Fruit fly (Drosophila melanogaster) whole organism, embryonic: ENCODE data around the gene Gr98c.
A peak's percentile ranks its signal among the peaks of the same experiment; 100 is the strongest.

Experiments used
- B-H2 ChIP-seq: fragments of 200-800 bp; sonication (Bioruptor generic); optimal IDR thresholded peaks from 2 replicates; lab custom pipeline; 2018; ENCODE audit warnings: missing biosample characterization, mild to moderate bottlenecking, missing genetic modification characterization
- CG11093 ChIP-seq: fragments of 200-800 bp; sonication (Bioruptor generic); IDR thresholded peaks from 3 replicates; pipeline ENCODE4 v1.3.6; 2022; ENCODE audit warnings: missing biosample characterization, missing genetic modification characterization
- CG11560 ChIP-seq: fragments of 200-800 bp; sonication (Bioruptor generic); IDR thresholded peaks from 3 replicates; pipeline ENCODE4 v1.3.6; 2022; ENCODE audit warnings: missing biosample characterization, missing genetic modification characterization
- CG11695 ChIP-seq: fragments of 200-800 bp; sonication (Bioruptor generic); IDR thresholded peaks from 3 replicates; pipeline ENCODE4 v1.3.6; 2022; ENCODE audit warnings: missing biosample characterization, missing genetic modification characterization
- CG13424 ChIP-seq: fragments of 200-800 bp; sonication (Bioruptor generic); optimal IDR thresholded peaks from 2 replicates; lab custom pipeline; 2019; ENCODE audit warnings: missing biosample characterization, mild to moderate bottlenecking, missing genetic modification characterization, moderate library complexity
- CG13894 ChIP-seq: fragments of 200-800 bp; sonication (Bioruptor generic); optimal IDR thresholded peaks from 3 replicates; lab custom pipeline; 2018; ENCODE audit warnings: missing biosample characterization, mild to moderate bottlenecking, missing genetic modification characterization, moderate library complexity
- CG15269 ChIP-seq: fragments of 200-800 bp; sonication (Bioruptor generic); optimal IDR thresholded peaks from 2 replicates; lab custom pipeline; 2018; ENCODE audit warnings: missing biosample characterization, mild to moderate bottlenecking, missing genetic modification characterization, moderate library complexity
- CG15514 ChIP-seq: fragments of 200-800 bp; sonication (Bioruptor generic); optimal IDR thresholded peaks from 3 replicates; lab custom pipeline; 2017; ENCODE audit warnings: missing biosample characterization, missing genetic modification characterization, mild to moderate bottlenecking, moderate library complexity, missing genetic modification reagents
- CG17359 ChIP-seq: fragments of 200-800 bp; sonication (Bioruptor generic); optimal IDR thresholded peaks from 3 replicates; lab custom pipeline; 2018; ENCODE audit warnings: missing biosample characterization, mild to moderate bottlenecking, missing genetic modification characterization, moderate library complexity
- CG17912 ChIP-seq: fragments of 200-800 bp; sonication (Bioruptor generic); optimal IDR thresholded peaks from 2 replicates; lab custom pipeline; 2018; ENCODE audit warnings: missing biosample characterization, mild to moderate bottlenecking, missing genetic modification characterization
- CG1792 ChIP-seq: fragments of 200-800 bp; sonication (Bioruptor generic); optimal IDR thresholded peaks from 2 replicates; lab custom pipeline; 2016; ENCODE audit warnings: missing biosample characterization, missing genetic modification characterization
- CG1832 ChIP-seq: fragments of 200-800 bp; sonication (Bioruptor generic); optimal IDR thresholded peaks from 2 replicates; lab custom pipeline; 2017; ENCODE audit warnings: missing biosample characterization, mild to moderate bottlenecking, missing genetic modification characterization, inconsistent platforms
- CG2199 ChIP-seq: fragments of 200-800 bp; sonication (Bioruptor generic); IDR thresholded peaks from 3 replicates; pipeline ENCODE4 v1.3.6; 2022; ENCODE audit warnings: missing biosample characterization, missing genetic modification characterization
- CG33557 ChIP-seq: fragments of 200-800 bp; sonication (Bioruptor generic); optimal IDR thresholded peaks from 2 replicates; lab custom pipeline; 2019; ENCODE audit warnings: missing biosample characterization, mild to moderate bottlenecking, missing genetic modification characterization, moderate library complexity
- CG34224 ChIP-seq: fragments of 200-800 bp; sonication (Bioruptor generic); IDR thresholded peaks from 3 replicates; pipeline ENCODE4 v1.3.6; 2022; ENCODE audit warnings: missing biosample characterization, missing genetic modification characterization; ENCODE audit not compliant: partially characterized antibody
- CG3995 ChIP-seq: fragments of 200-800 bp; sonication (Bioruptor generic); optimal IDR thresholded peaks from 3 replicates; lab custom pipeline; 2016; ENCODE audit warnings: missing biosample characterization, missing genetic modification characterization
- CG4282 ChIP-seq: fragments of 200-800 bp; sonication (Bioruptor generic); optimal IDR thresholded peaks from 2 replicates; lab custom pipeline; 2016; ENCODE audit warnings: missing biosample characterization, missing genetic modification characterization
- CG4617 ChIP-seq: fragments of 200-800 bp; sonication (Bioruptor generic); optimal IDR thresholded peaks from 3 replicates; lab custom pipeline; 2016; ENCODE audit warnings: missing biosample characterization, missing genetic modification characterization, borderline replicate concordance
- CG8089 ChIP-seq: fragments of 200-800 bp; sonication (Bioruptor generic); optimal IDR thresholded peaks from 3 replicates; lab custom pipeline; 2016; ENCODE audit warnings: missing biosample characterization, missing genetic modification characterization
- CG8924 ChIP-seq: fragments of 200-800 bp; optimal IDR thresholded peaks from 3 replicates; lab custom pipeline; 2019; ENCODE audit warnings: missing biosample characterization, mild to moderate bottlenecking, missing genetic modification characterization, moderate library complexity
- CTCF ChIP-seq: fragments of 200-800 bp; sonication (Bioruptor generic); optimal IDR thresholded peaks from 2 replicates; lab custom pipeline; 2017; ENCODE audit warnings: missing biosample characterization, mild to moderate bottlenecking, missing genetic modification characterization, moderate library complexity
- Ets97D ChIP-seq: fragments of 200-800 bp; sonication (Bioruptor generic); optimal IDR thresholded peaks from 3 replicates; lab custom pipeline; 2016; ENCODE audit warnings: missing biosample characterization, missing genetic modification characterization
- Gug ChIP-seq: fragments of 200-800 bp; sonication (Bioruptor generic); IDR thresholded peaks from 4 replicates; pipeline ENCODE4 v1.3.6; 2022; ENCODE audit warnings: missing biosample characterization, missing genetic modification characterization
- HLH4C ChIP-seq: fragments of 200-800 bp; sonication (Bioruptor generic); IDR thresholded peaks from 3 replicates; pipeline ENCODE4 v1.3.6; 2022; ENCODE audit warnings: missing biosample characterization, missing genetic modification characterization; ENCODE audit not compliant: partially characterized antibody
- Hmr ChIP-seq: fragments of 200-800 bp; sonication (Bioruptor generic); optimal IDR thresholded peaks from 3 replicates; lab custom pipeline; 2017; ENCODE audit warnings: mild to moderate bottlenecking, missing biosample characterization, missing genetic modification reagents, missing genetic modification characterization
- Hr78 ChIP-seq, 2 experiments: fragments of 200-800 bp in 1 of 2; fragments of >200 bp in 1 of 2; sonication (Bioruptor generic) in 1 of 2; optimal IDR thresholded peaks; 2 replicates each; lab custom pipeline; 2017 to 2019; ENCODE audit warnings: missing biosample characterization in 2 of 2, missing genetic modification characterization in 2 of 2, mild to moderate bottlenecking in 1 of 2, moderate library complexity in 1 of 2
- Kr ChIP-seq: fragments of 200-800 bp; sonication (Bioruptor generic); optimal IDR thresholded peaks from 2 replicates; lab custom pipeline; 2017; ENCODE audit warnings: missing biosample characterization, mild to moderate bottlenecking, missing genetic modification characterization
- Mrtf ChIP-seq: fragments of 200-800 bp; sonication (Bioruptor generic); IDR thresholded peaks from 3 replicates; pipeline ENCODE4 v1.3.6; 2022; ENCODE audit warnings: missing biosample characterization, missing genetic modification characterization
- Rx ChIP-seq: fragments of 200-800 bp; sonication (Bioruptor generic); IDR thresholded peaks from 2 replicates; pipeline ENCODE4 v1.3.6; 2022; ENCODE audit warnings: missing biosample characterization, missing genetic modification characterization
- Spps ChIP-seq: fragments of 200-800 bp; sonication (Bioruptor generic); optimal IDR thresholded peaks from 2 replicates; lab custom pipeline; 2018; ENCODE audit warnings: missing biosample characterization, mild to moderate bottlenecking, missing genetic modification characterization
- al ChIP-seq: fragments of 200-800 bp; sonication (Bioruptor generic); IDR thresholded peaks from 2 replicates; pipeline ENCODE4 v1.3.6; 2022; ENCODE audit warnings: missing biosample characterization, missing genetic modification characterization
- croc ChIP-seq: fragments of 200-800 bp; sonication (Bioruptor generic); conservative IDR thresholded peaks from 3 replicates; pipeline ENCODE4 v1.3.6; 2022; ENCODE audit warnings: missing biosample characterization, missing genetic modification characterization
- dm ChIP-seq: fragments of 200-800 bp; sonication (Bioruptor generic); optimal IDR thresholded peaks from 3 replicates; lab custom pipeline; 2016; ENCODE audit warnings: missing biosample characterization, missing genetic modification characterization
- emc ChIP-seq: fragments of 200-800 bp; sonication (Bioruptor generic); optimal IDR thresholded peaks from 2 replicates; lab custom pipeline; 2016; ENCODE audit warnings: missing biosample characterization, missing genetic modification characterization
- en ChIP-seq: fragments of 200-800 bp; sonication (Bioruptor generic); optimal IDR thresholded peaks from 2 replicates; lab custom pipeline; 2016; ENCODE audit warnings: missing biosample characterization, missing genetic modification characterization
- eyg ChIP-seq: fragments of 200-800 bp; sonication (Bioruptor generic); optimal IDR thresholded peaks from 3 replicates; lab custom pipeline; 2016; ENCODE audit warnings: missing biosample characterization, missing genetic modification characterization
- ftz-f1 ChIP-seq: fragments of 200-800 bp; sonication (Bioruptor generic); optimal IDR thresholded peaks from 2 replicates; lab custom pipeline; 2016; ENCODE audit warnings: missing biosample characterization, missing genetic modification characterization
- gfzf ChIP-seq: fragments of 200-800 bp; sonication (Bioruptor generic); optimal IDR thresholded peaks from 2 replicates; lab custom pipeline; 2016; ENCODE audit warnings: missing biosample characterization, mild to moderate bottlenecking, missing genetic modification characterization, moderate library complexity
- lbe ChIP-seq: fragments of 200-800 bp; sonication (Bioruptor generic); optimal IDR thresholded peaks from 2 replicates; lab custom pipeline; 2016; ENCODE audit warnings: missing biosample characterization, mild to moderate bottlenecking, missing genetic modification characterization
- maf-S ChIP-seq: fragments of 200-800 bp; sonication (Bioruptor generic); optimal IDR thresholded peaks from 2 replicates; lab custom pipeline; 2016; ENCODE audit warnings: missing biosample characterization, missing genetic modification characterization
- mirr ChIP-seq: fragments of 200-800 bp; sonication (Bioruptor generic); optimal IDR thresholded peaks from 3 replicates; lab custom pipeline; 2018; ENCODE audit warnings: missing biosample characterization, mild to moderate bottlenecking, missing genetic modification characterization
- nmo ChIP-seq: fragments of 200-800 bp; sonication (Bioruptor generic); optimal IDR thresholded peaks from 2 replicates; lab custom pipeline; 2018; ENCODE audit warnings: missing biosample characterization, mild to moderate bottlenecking, missing genetic modification characterization, moderate library complexity
- pan ChIP-seq, 4 experiments: fragments of >200 bp in 3 of 4; fragments of 200-800 bp in 1 of 4; sonication (Bioruptor generic) in 1 of 4; optimal IDR thresholded peaks in 3 of 4; IDR thresholded peaks in 1 of 4; 2 replicates each; pipeline versions ENCODE4 v1.3.6 to Lab custom; 2017 to 2022; ENCODE audit warnings: missing biosample characterization in 2 of 4, missing genetic modification characterization in 2 of 4, mixed read lengths in 1 of 4
- rib ChIP-seq: fragments of 200-800 bp; sonication (Bioruptor generic); IDR thresholded peaks from 2 replicates; pipeline ENCODE4 v1.3.6; 2022; ENCODE audit warnings: missing biosample characterization, missing genetic modification characterization
- ro ChIP-seq: fragments of 200-800 bp; sonication (Bioruptor generic); IDR thresholded peaks from 2 replicates; pipeline ENCODE4 v1.3.6; 2022; ENCODE audit warnings: missing biosample characterization, missing genetic modification characterization
- run ChIP-seq: fragments of 200-800 bp; sonication (Bioruptor generic); optimal IDR thresholded peaks from 3 replicates; lab custom pipeline; 2018; ENCODE audit warnings: missing biosample characterization, mild to moderate bottlenecking, missing genetic modification characterization
- sqz ChIP-seq: fragments of 200-800 bp; sonication (Bioruptor generic); optimal IDR thresholded peaks from 3 replicates; lab custom pipeline; 2018; ENCODE audit warnings: missing biosample characterization, mild to moderate bottlenecking, missing genetic modification characterization
- tin ChIP-seq: fragments of 200-800 bp; sonication (Bioruptor generic); optimal IDR thresholded peaks from 3 replicates; lab custom pipeline; 2016; ENCODE audit warnings: missing biosample characterization, missing genetic modification characterization
- toy ChIP-seq: fragments of 200-800 bp; sonication (Bioruptor generic); IDR thresholded peaks from 2 replicates; pipeline ENCODE4 v1.3.6; 2022; ENCODE audit warnings: missing biosample characterization, missing genetic modification characterization
- tup ChIP-seq: fragments of 200-800 bp; sonication (Bioruptor generic); optimal IDR thresholded peaks from 2 replicates; lab custom pipeline; 2016; ENCODE audit warnings: missing biosample characterization, mild to moderate bottlenecking, missing genetic modification characterization, moderate library complexity
- usp ChIP-seq: fragments of >200 bp; optimal IDR thresholded peaks from 2 replicates; lab custom pipeline; 2017; ENCODE audit warnings: missing biosample characterization, missing genetic modification characterization

Gr98c gene

dm6 chr3R:27569706-27570105 lies 25.5 kb downstream of the Gr98c start (continued):
- TF ChIP-seq eyg (GFP tag; lab: Kevin White, UChicago) (peak; percentile 89), CG11093 (peak; percentile 82), CTCF (GFP tag; lab: Kevin White, UChicago) (peak; percentile 51), al (peak; percentile 88), gfzf (GFP tag; lab: Kevin White, UChicago) (no peak), usp (GFP tag; lab: Kevin White, UChicago) (no peak), CG17912 (no peak), pan (optimal IDR thresholded peaks at IDR 0.05; lab: Kevin White, UChicago) (no peak), pan (GFP tag; optimal IDR thresholded peaks at IDR 0.05 in 1 of 2, IDR thresholded peaks at IDR 0.05 in 1 of 2) (peak in 1 of 2 experiments; percentile 92), CG33557 (no peak), Ets97D (GFP tag; lab: Kevin White, UChicago) (peak; percentile 67), emc (GFP tag; lab: Kevin White, UChicago) (peak; percentile 76), Spps (tag; lab: Kevin White, UChicago) (no peak), B-H2 (no peak), run (tag; lab: Kevin White, UChicago) (peak; percentile 82), tup (GFP tag; lab: Kevin White, UChicago) (peak; percentile 81), Rx (GFP tag; lab: Robert Waterston, UW) (peak; percentile 84), Hr78 (GFP tag; optimal IDR thresholded peaks at IDR 0.05; lab: Kevin White, UChicago) (peak in 1 of 2 experiments; percentile 68), CG15514 (GFP tag; lab: Kevin White, UChicago) (peak; percentile 85), CG4282 (peak; percentile 69), CG34224 (GFP tag; lab: Robert Waterston, UW) (no peak), CG8089 (GFP tag; lab: Kevin White, UChicago) (peak; percentile 56), CG8924 (tag; lab: Kevin White, UChicago) (peak; percentile 86), CG13424 (peak; percentile 72), Mrtf (GFP tag; lab: Robert Waterston, UW) (peak; percentile 90), Gug (GFP tag; lab: Robert Waterston, UW) (peak; percentile 78), CG1832 (GFP tag; lab: Kevin White, UChicago) (no peak), sqz (GFP tag; lab: Kevin White, UChicago) (no peak), CG11560 (tag; lab: Robert Waterston, UW) (no peak; the same call in 2 of the 3 replicates), CG11695 (GFP tag; lab: Robert Waterston, UW) (peak; percentile 86), dm (GFP tag; lab: Kevin White, UChicago) (peak; percentile 53), CG13894 (tag; lab: Kevin White, UChicago) (no peak), rib (GFP tag; lab: Robert Waterston, UW) (peak; percentile 87), CG4617 (GFP tag; lab: Kevin White, UChicago) (peak; percentile 45), mirr (GFP tag; lab: Kevin White, UChicago) (peak; percentile 78), CG1792 (GFP tag; lab: Kevin White, UChicago) (peak; percentile 88), ftz-f1 (no peak), CG2199 (0 out of 3 replicates have a peak, but pooled peaks have one; percentile 63), tin (GFP tag; lab: Kevin White, UChicago) (peak; percentile 90), Kr (GFP tag; lab: Kevin White, UChicago) (no peak), maf-S (GFP tag; lab: Kevin White, UChicago) (peak; percentile 66), Hmr (GFP tag; lab: Kevin White, UChicago) (peak; percentile 81), lbe (GFP tag; lab: Kevin White, UChicago) (peak; percentile 89), CG17359 (tag; lab: Kevin White, UChicago) (peak; percentile 94), croc (GFP tag; lab: Robert Waterston, UW) (peak; percentile 67), CG15269 (tag; lab: Kevin White, UChicago) (peak; percentile 80), toy (GFP tag; lab: Robert Waterston, UW) (0 out of 2 replicates have a peak, but pooled peaks have one; percentile 40), nmo (GFP tag; lab: Kevin White, UChicago) (peak; percentile 88), CG3995 (GFP tag; lab: Kevin White, UChicago) (peak; percentile 71), ro (GFP tag; lab: Robert Waterston, UW) (peak; percentile 77), en (GFP tag; lab: Kevin White, UChicago) (peak; percentile 64), HLH4C (GFP tag; lab: Robert Waterston, UW) (no peak)
